Worm (Caenorhabditis elegans) whole organism, midembryonic: Measurements from ENCODE around the gene srsx-30.

Experiments used
- T22C8.4 ChIP-seq: fragments of 200-800 bp; sonication (Bioruptor generic); IDR thresholded peaks from 2 replicates; pipeline ENCODE4 v1.3.6; 2022; ENCODE audit warnings: missing genetic modification characterization, missing compliant biosample characterization
- cog-1 ChIP-seq: sonication (generic microtip); optimal IDR thresholded peaks from 2 replicates; lab custom pipeline; 2016; ENCODE audit warnings: missing genetic modification characterization, missing compliant biosample characterization
- flt-1 ChIP-seq: fragments of 200-800 bp; sonication (Bioruptor generic); IDR thresholded peaks from 2 replicates; pipeline ENCODE4 v1.3.6; 2022; ENCODE audit warnings: missing genetic modification characterization, missing compliant biosample characterization
- klf-2 ChIP-seq: fragments of 200-800 bp; sonication (Bioruptor generic); conservative IDR thresholded peaks from 2 replicates; pipeline ENCODE4 v1.3.6; 2022; ENCODE audit warnings: missing genetic modification reagents, missing genetic modification characterization, missing compliant biosample characterization
- med-1 ChIP-seq: sonication (generic microtip); optimal IDR thresholded peaks from 2 replicates; lab custom pipeline; 2017; ENCODE audit warnings: missing genetic modification characterization, mild to moderate bottlenecking, missing compliant biosample characterization, antibody characterized with exemption, missing genetic modification reagents; ENCODE audit not compliant: insufficient read depth
- ref-1 ChIP-seq: fragments of 200-800 bp; sonication (Bioruptor generic); conservative IDR thresholded peaks from 2 replicates; pipeline ENCODE4 v1.3.6; 2022; ENCODE audit warnings: missing genetic modification reagents, missing genetic modification characterization, missing compliant biosample characterization
- tab-1 ChIP-seq: fragments of 200-800 bp; sonication (Bioruptor generic); IDR thresholded peaks from 2 replicates; pipeline ENCODE4 v1.3.6; 2022; ENCODE audit warnings: missing genetic modification characterization, missing compliant biosample characterization
- ztf-23 ChIP-seq: fragments of 200-800 bp; sonication (Bioruptor generic); IDR thresholded peaks from 2 replicates; pipeline ENCODE4 v1.3.6; 2022; ENCODE audit warnings: missing genetic modification reagents, missing genetic modification characterization, missing compliant biosample characterization

DNA sequence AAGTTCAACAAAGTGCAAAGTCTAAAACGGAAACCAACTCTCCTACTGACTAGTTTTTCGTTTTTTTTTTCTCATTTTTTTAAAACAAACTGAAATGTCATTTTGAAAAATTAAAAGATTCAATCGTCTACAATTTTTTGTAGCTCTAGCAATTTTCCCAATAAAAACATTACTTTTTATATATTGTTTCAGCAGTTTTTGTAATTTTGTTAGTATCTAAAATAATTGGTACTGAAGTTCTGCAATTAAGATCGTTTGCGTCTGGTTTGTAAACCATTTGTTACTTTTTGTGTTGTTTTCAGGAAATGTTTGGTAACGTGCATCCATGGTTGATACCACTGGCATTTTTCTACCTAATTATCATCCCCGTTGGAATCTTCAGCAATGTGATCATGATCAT lies at the start of gene srsx-30:
- TF ChIP-seq cog-1 (tag; lab: Kevin White, UChicago) (no peak), T22C8.4 (GFP tag; lab: Robert Waterston, UW) (no peak), ref-1 (GFP tag; lab: Robert Waterston, UW) (no peak), klf-2 (GFP tag; lab: Robert Waterston, UW) (no peak), tab-1 (no peak), ztf-23 (no peak), flt-1 (GFP tag; lab: Robert Waterston, UW) (no peak), med-1 (no peak)
